Worm (Caenorhabditis elegans): ENCODE data around the gene C37E2.2.

Gene C37E2.2

ce11 chrX:14161684-14162347, 14.0 kb upstream of the C37E2.2 start, which contains the start of gene lgc-25 (continued):
- no peak for TF ChIP-seq ceh-79 (tag; optimal IDR thresholded peaks at IDR 0.05)
- TF ChIP-seq nfya-2 (GFP tag; IDR thresholded peaks at IDR 0.05), result no peak
- no peak for TF ChIP-seq ccch-3 (GFP tag; optimal IDR thresholded peaks at IDR 0.05)
- peak; percentile 44 for TF ChIP-seq hrde-1 (tag; optimal IDR thresholded peaks at IDR 0.05; ENCODE audit: borderline replicate concordance)
- TF ChIP-seq F55B11.4 (tag; optimal IDR thresholded peaks at IDR 0.05; ENCODE audit: borderline replicate concordance, insufficient read depth), result no peak
- no peak for TF ChIP-seq ztf-25 (GFP tag; IDR thresholded peaks at IDR 0.05)
- peak; percentile 36 for TF ChIP-seq mxl-1 (tag; optimal IDR thresholded peaks at IDR 0.05)
- TF ChIP-seq cebp-2 (GFP tag; IDR thresholded peaks at IDR 0.05), result no peak
- TF ChIP-seq Y56A3A.18 (GFP tag; IDR thresholded peaks at IDR 0.05), result peak; percentile 78
- TF ChIP-seq nhr-179 (tag; optimal IDR thresholded peaks at IDR 0.05), result peak; percentile 50
- TF ChIP-seq K12H6.12 (tag; optimal IDR thresholded peaks at IDR 0.05), result no peak
- no peak for TF ChIP-seq attf-5 (GFP tag; optimal IDR thresholded peaks at IDR 0.05)
- peak; percentile 58 for TF ChIP-seq ztf-26 (tag; optimal IDR thresholded peaks at IDR 0.05)
- TF ChIP-seq F57A8.1 (GFP tag; optimal IDR thresholded peaks at IDR 0.05), result no peak
- no peak for TF ChIP-seq efl-1 (GFP tag; optimal IDR thresholded peaks at IDR 0.05)
- TF ChIP-seq Y53G8AR.9 (GFP tag; conservative IDR thresholded peaks at IDR 0.05), result no peak
- no peak for TF ChIP-seq ztf-6 (GFP tag; IDR thresholded peaks at IDR 0.05)
- no peak for TF ChIP-seq F57C9.4 (tag; optimal IDR thresholded peaks at IDR 0.05)
- TF ChIP-seq ets-4 (GFP tag; optimal IDR thresholded peaks at IDR 0.05), result no peak
- no peak for TF ChIP-seq attf-6 (GFP tag; IDR thresholded peaks at IDR 0.05)
- TF ChIP-seq somi-1 (GFP tag; optimal IDR thresholded peaks at IDR 0.05), result no peak
- no peak for TF ChIP-seq mel-28 (tag; optimal IDR thresholded peaks at IDR 0.05; ENCODE audit: borderline replicate concordance)
- 0 out of 2 replicates have a peak, but pooled peaks have one; percentile 36 for TF ChIP-seq cebp-1 (GFP tag; IDR thresholded peaks at IDR 0.05)
- TF ChIP-seq cebp-1 (tag; optimal IDR thresholded peaks at IDR 0.05), result no peak
- peak; percentile 97 for TF ChIP-seq B0261.1 (tag; optimal IDR thresholded peaks at IDR 0.05)
- TF ChIP-seq F37B4.10 (GFP tag; IDR thresholded peaks at IDR 0.05), result no peak
- peak; percentile 65 for TF ChIP-seq lir-1 (GFP tag; conservative IDR thresholded peaks at IDR 0.05)
- peak; percentile 68 for TF ChIP-seq pbrm-1 (GFP tag; IDR thresholded peaks at IDR 0.05)
- TF ChIP-seq Y95B8A.8 (GFP tag; IDR thresholded peaks at IDR 0.05), result no peak
- peak; percentile 83 for TF ChIP-seq him-1 (tag; optimal IDR thresholded peaks at IDR 0.05)
- TF ChIP-seq repo-1 (tag; optimal IDR thresholded peaks at IDR 0.05), result peak; percentile 71
- no peak for TF ChIP-seq ceh-58 (GFP tag; IDR thresholded peaks at IDR 0.05)
- no peak for TF ChIP-seq egrh-3 (GFP tag; IDR thresholded peaks at IDR 0.05)
- TF ChIP-seq rcor-1 (GFP tag; IDR thresholded peaks at IDR 0.05), result 0 out of 2 replicates have a peak, but pooled peaks have one; percentile 45
- no peak for TF ChIP-seq chd-7 (tag; optimal IDR thresholded peaks at IDR 0.05)
- TF ChIP-seq B0336.3 (GFP tag; IDR thresholded peaks at IDR 0.05), result no peak
- no peak for TF ChIP-seq egl-18 (GFP tag; IDR thresholded peaks at IDR 0.05)
- TF ChIP-seq nhr-120 (GFP tag; IDR thresholded peaks at IDR 0.05), result no peak
- no peak for TF ChIP-seq lin-40 (tag; optimal IDR thresholded peaks at IDR 0.05)
- TF ChIP-seq snpc-3.4 (tag; optimal IDR thresholded peaks at IDR 0.05), result peak; percentile 33
- no peak for TF ChIP-seq hsf-1 (GFP tag; IDR thresholded peaks at IDR 0.05)
- TF ChIP-seq ekl-4 (GFP tag; IDR thresholded peaks at IDR 0.05), result no peak
- TF ChIP-seq aptf-2 (GFP tag; conservative IDR thresholded peaks at IDR 0.05), result no peak
- TF ChIP-seq Y67H2A.10 (GFP tag; conservative IDR thresholded peaks at IDR 0.05), result no peak

All from whole organism, young adult.